Worm (Caenorhabditis elegans): Measurements from ENCODE around the gene sup-36.

sup-36 gene

DNA sequence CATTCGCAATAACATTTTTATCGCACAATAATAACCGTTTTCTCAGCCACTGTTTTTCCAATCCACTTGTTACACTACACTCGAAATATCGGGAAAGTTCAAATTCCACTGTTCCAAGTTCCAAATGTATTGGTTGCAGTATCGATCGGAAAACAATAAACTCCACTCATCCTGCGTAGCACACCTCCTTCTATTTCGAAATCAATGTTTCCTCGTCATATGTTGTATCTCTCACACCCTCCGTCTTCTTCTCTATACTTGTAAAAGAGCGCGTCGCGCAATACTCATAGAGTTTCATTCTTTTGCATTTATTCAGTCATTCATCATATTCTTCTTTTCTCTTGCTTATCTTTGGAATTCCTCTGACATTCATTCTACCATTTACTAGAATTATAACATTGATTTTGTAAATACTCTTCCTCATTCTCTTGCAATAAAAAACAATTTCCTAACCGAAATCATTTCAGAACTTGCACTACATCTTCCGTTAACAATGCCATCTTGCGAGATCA lies at the start of gene sup-36:
sup-36 (plus strand) TSS at position 462 of the 512 bp plus-strand sequence.
- TF ChIP-seq flh-1 (GFP tag; optimal IDR thresholded peaks at IDR 0.05) (no peak), pha-4 (tag; optimal IDR thresholded peaks at IDR 0.05) (no peak), ztf-11 (tag; optimal IDR thresholded peaks at IDR 0.05) (no peak), nhr-237 (tag; optimal IDR thresholded peaks at IDR 0.05) (no peak), drap-1 (GFP tag; optimal IDR thresholded peaks at IDR 0.05) (no peak), elt-3 (tag; optimal IDR thresholded peaks at IDR 0.05) (no peak), unc-39 (tag; optimal IDR thresholded peaks at IDR 0.05) (no peak), nhr-28 (tag; optimal IDR thresholded peaks at IDR 0.05) (no peak), nhr-76 (tag; optimal IDR thresholded peaks at IDR 0.05) (no peak), ceh-83 (GFP tag; optimal IDR thresholded peaks at IDR 0.05) (no peak), lin-13 (tag; optimal IDR thresholded peaks at IDR 0.05) (no peak), blmp-1 (tag; optimal IDR thresholded peaks at IDR 0.05) (no peak), mls-2 (tag; optimal IDR thresholded peaks at IDR 0.05) (no peak), hlh-1 (tag; optimal IDR thresholded peaks at IDR 0.05) (peak; percentile 52), unc-120 (tag; optimal IDR thresholded peaks at IDR 0.05; ENCODE audit: poor library complexity, severe bottlenecking) (no peak), elt-1 (tag; optimal IDR thresholded peaks at IDR 0.05; ENCODE audit: borderline replicate concordance, insufficient read depth) (no peak), ceh-39 (tag; optimal IDR thresholded peaks at IDR 0.05) (peak; percentile 63)

DNA sequence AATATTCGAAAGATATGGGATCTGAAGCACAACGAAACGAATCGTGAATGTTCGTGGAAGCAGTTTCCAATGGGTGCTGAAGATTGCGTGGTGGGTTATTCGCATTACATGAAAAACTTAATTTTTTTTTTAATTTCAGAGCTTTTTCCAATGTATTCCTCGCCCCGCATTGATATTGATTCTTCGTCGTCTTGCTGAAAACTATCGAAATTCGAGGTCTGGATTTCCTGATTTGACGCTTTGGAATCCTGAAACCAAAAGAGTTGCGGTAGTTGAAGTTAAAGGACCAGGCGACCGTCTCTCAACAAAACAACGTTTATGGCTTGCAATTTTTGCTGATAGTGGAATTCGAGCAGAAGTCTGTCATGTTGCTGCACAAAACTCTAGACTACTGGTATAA lies 49.4 kb upstream of the sup-36 start:
- TF ChIP-seq pha-4 (tag; optimal IDR thresholded peaks at IDR 0.05), result no peak
- no peak for TF ChIP-seq snpc-4 (tag; optimal IDR thresholded peaks at IDR 0.05)
- no peak for TF ChIP-seq cnd-1 (tag; optimal IDR thresholded peaks at IDR 0.05)
- TF ChIP-seq nhr-237 (tag; optimal IDR thresholded peaks at IDR 0.05), result no peak
- TF ChIP-seq tbx-8 (GFP tag; optimal IDR thresholded peaks at IDR 0.05), result no peak
- TF ChIP-seq lin-13 (tag; optimal IDR thresholded peaks at IDR 0.05), result no peak
- TF ChIP-seq unc-62 (GFP tag; optimal IDR thresholded peaks at IDR 0.05), result no peak
- TF ChIP-seq mep-1 (tag; optimal IDR thresholded peaks at IDR 0.05), result no peak
- TF ChIP-seq sptf-1 (tag; optimal IDR thresholded peaks at IDR 0.05), result no peak
- no peak for TF ChIP-seq zip-8 (tag; optimal IDR thresholded peaks at IDR 0.05)
- TF ChIP-seq ceh-83 (GFP tag; optimal IDR thresholded peaks at IDR 0.05), result no peak
- no peak for TF ChIP-seq nhr-12 (tag; optimal IDR thresholded peaks at IDR 0.05)
- no peak for TF ChIP-seq bed-3 (GFP tag; optimal IDR thresholded peaks at IDR 0.05)
- TF ChIP-seq nhr-76 (tag; optimal IDR thresholded peaks at IDR 0.05), result no peak
- TF ChIP-seq drap-1 (GFP tag; optimal IDR thresholded peaks at IDR 0.05), result no peak

DNA sequence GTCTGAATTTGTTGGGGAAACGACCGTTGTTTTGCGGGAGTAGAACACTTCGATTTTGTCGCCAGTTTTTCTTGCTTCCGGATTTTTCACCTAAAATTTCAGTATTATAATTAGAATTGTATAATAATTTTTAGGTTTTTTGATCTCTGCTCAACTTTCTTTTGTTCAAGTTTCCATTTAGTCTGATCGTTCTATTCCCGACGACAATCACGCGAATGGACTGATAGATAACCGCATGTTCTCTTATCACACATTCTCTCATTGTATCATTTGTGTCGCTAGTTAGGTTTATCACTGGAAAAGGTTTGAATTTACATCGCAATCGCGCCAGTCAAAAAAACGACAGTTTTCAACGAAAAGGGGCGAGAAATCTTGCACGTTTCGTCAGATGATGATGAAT lies 46.6 kb upstream of the sup-36 start:
- TF ChIP-seq lsy-2 (tag; optimal IDR thresholded peaks at IDR 0.05), result no peak
- no peak for TF ChIP-seq nhr-76 (tag; optimal IDR thresholded peaks at IDR 0.05)
- TF ChIP-seq ceh-83 (GFP tag; optimal IDR thresholded peaks at IDR 0.05), result no peak
- TF ChIP-seq sptf-1 (tag; optimal IDR thresholded peaks at IDR 0.05), result no peak
- TF ChIP-seq ces-1 (GFP tag; optimal IDR thresholded peaks at IDR 0.05), result no peak
- TF ChIP-seq tbx-8 (GFP tag; optimal IDR thresholded peaks at IDR 0.05), result no peak
- TF ChIP-seq mep-1 (tag; optimal IDR thresholded peaks at IDR 0.05), result no peak
- no peak for TF ChIP-seq ceh-43 (GFP tag; optimal IDR thresholded peaks at IDR 0.05)
- no peak for TF ChIP-seq elt-3 (tag; optimal IDR thresholded peaks at IDR 0.05)
- no peak for TF ChIP-seq zip-8 (tag; optimal IDR thresholded peaks at IDR 0.05)
- TF ChIP-seq elt-1 (tag; optimal IDR thresholded peaks at IDR 0.05; ENCODE audit: borderline replicate concordance, insufficient read depth), result no peak
- TF ChIP-seq nhr-2 (tag; optimal IDR thresholded peaks at IDR 0.05), result no peak
- TF ChIP-seq ceh-39 (tag; optimal IDR thresholded peaks at IDR 0.05), result no peak

DNA sequence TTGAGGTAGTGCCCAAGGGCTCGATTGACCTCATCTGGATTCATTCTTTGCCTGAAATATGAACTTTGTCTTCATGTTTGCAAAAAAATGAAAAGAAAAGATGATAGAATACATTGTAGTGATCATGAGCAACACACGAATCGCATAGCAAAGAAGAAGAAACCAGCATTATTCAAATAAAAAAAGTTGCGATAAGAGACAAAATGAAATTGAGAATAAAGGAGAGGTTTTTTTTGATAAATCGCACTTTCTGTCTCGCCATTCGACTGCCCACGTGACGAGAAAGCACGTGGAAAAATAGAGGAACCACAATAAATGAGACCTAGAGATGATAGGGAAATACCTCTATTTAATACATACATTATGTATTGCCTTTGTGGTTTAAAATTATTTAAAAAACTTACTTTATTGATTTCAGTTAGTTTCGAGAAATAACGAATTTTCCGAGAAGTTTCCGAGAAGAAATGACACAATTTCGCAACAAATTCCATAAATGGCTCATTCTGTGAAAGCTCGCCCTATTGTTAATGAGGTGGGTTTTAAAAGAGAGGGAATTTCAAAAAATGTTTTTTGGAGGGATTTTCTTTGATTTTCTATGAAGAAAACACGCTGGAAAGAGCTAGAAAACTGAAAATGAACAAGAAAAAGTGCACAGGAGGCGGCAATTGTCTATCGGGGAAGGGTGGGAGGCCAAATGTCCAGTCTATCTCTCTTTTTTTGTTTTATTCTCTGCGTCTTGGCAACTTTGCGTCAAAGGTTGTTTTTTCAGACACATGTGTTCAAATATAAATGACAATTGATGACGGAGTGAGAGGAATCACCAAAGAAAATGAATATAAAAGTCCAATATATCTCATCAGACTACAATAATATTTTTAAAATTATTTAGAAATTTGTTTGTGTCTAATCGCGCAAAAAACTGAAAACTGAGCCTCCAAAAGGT lies 45.8 kb upstream of the sup-36 start, which contains the start of gene paqr-1:
paqr-1 (minus strand) TSS at position 51 of the 943 bp plus-strand sequence.
- no peak for TF ChIP-seq flh-1 (GFP tag; optimal IDR thresholded peaks at IDR 0.05)
- no peak for TF ChIP-seq tbx-8 (GFP tag; optimal IDR thresholded peaks at IDR 0.05)
- peak; percentile 56 for TF ChIP-seq ces-1 (GFP tag; optimal IDR thresholded peaks at IDR 0.05)
- TF ChIP-seq hlh-1 (tag; optimal IDR thresholded peaks at IDR 0.05), result peak; percentile 41
- TF ChIP-seq lin-13 (tag; optimal IDR thresholded peaks at IDR 0.05), result no peak
- TF ChIP-seq lsy-2 (tag; optimal IDR thresholded peaks at IDR 0.05), result no peak
